Worm (Caenorhabditis elegans): ENCODE results near the gene plg-1.
A peak's percentile ranks its signal among the peaks of the same experiment; 100 is the strongest.

The plg-1 gene

DNA sequence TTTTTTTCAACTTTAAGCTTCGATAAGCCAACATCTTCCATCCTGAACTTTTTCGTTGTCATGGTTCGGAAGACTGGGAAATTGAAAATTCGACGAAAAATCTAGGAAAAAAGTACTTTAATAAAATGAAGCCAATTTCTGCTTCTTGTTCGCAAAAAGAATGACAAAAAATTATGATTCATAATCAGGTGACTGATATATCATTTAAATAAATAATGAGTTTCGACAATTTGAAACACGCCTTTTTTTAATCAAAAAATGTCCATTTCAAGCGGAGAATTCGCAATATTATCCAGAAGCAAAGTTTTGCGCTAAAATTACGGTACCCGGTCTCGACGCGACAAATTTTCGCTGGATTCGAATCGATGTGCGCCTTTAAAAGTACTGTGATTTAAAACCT, 6.9 kb upstream of the plg-1 start, which contains the start of gene F44E2.6:
F44E2.6 (minus strand) TSS at position 101 of the 400 bp plus-strand sequence.
- TF ChIP-seq dmd-4 (tag; optimal IDR thresholded peaks at IDR 0.05) (no peak), nhr-11 (tag; optimal IDR thresholded peaks at IDR 0.05) (no peak), ztf-4 (tag; optimal IDR thresholded peaks at IDR 0.05) (no peak), nhr-25 (tag; optimal IDR thresholded peaks at IDR 0.05) (no peak), ztf-11 (tag; optimal IDR thresholded peaks at IDR 0.05) (no peak), nhr-23 (tag; optimal IDR thresholded peaks at IDR 0.05) (no peak), ztf-1 (GFP tag; conservative IDR thresholded peaks at IDR 0.05) (no peak), ZK546.5 (tag; optimal IDR thresholded peaks at IDR 0.05) (no peak), ceh-82 (tag; optimal IDR thresholded peaks at IDR 0.05) (no peak), nhr-77 (tag; optimal IDR thresholded peaks at IDR 0.05) (no peak), aly-2 (tag; optimal IDR thresholded peaks at IDR 0.05) (no peak), lin-11 (tag; optimal IDR thresholded peaks at IDR 0.05) (no peak), crh-2 (tag; optimal IDR thresholded peaks at IDR 0.05) (no peak), nhr-6 (tag; optimal IDR thresholded peaks at IDR 0.05) (no peak), nhr-12 (tag; optimal IDR thresholded peaks at IDR 0.05) (no peak), alr-1 (tag; optimal IDR thresholded peaks at IDR 0.05) (no peak), lin-13 (GFP tag; optimal IDR thresholded peaks at IDR 0.05) (no peak)

DNA sequence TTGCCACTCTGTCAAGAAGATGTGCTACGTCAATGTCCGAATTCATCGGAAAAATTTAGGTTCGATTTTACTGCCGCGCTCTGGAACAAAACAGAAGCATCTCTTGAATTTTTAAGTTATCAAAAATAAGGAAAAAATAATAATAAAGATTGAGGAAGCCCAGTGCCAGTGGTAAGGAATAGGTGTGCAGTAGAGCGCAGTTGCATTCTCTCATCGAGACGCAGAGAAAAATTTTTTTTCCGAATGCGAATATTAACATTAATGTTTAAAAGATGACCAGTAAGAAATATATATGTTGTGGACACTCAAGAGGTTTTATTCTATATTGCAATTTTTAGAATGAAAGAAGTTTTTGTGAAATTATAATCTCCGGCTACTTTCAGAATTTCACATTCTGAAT, 4.3 kb upstream of the plg-1 start:
- TF ChIP-seq sma-3 (GFP tag; optimal IDR thresholded peaks at IDR 0.05), result peak; percentile 42
- no peak for TF ChIP-seq ceh-16 (tag; optimal IDR thresholded peaks at IDR 0.05)
- TF ChIP-seq ZK546.5 (tag; optimal IDR thresholded peaks at IDR 0.05), result no peak
- TF ChIP-seq lin-11 (tag; optimal IDR thresholded peaks at IDR 0.05), result no peak
- peak; percentile 78 for TF ChIP-seq unc-55 (GFP tag; optimal IDR thresholded peaks at IDR 0.05)
- TF ChIP-seq nhr-12 (tag; optimal IDR thresholded peaks at IDR 0.05), result no peak
- no peak for TF ChIP-seq ztf-11 (tag; optimal IDR thresholded peaks at IDR 0.05)
- TF ChIP-seq mab-5 (tag; optimal IDR thresholded peaks at IDR 0.05), result no peak
- TF ChIP-seq lsy-2 (tag; optimal IDR thresholded peaks at IDR 0.05), result peak in 1 of 2 experiments; percentile 73
- TF ChIP-seq aly-2 (tag; optimal IDR thresholded peaks at IDR 0.05), result no peak
- no peak for TF ChIP-seq nhr-21 (tag; optimal IDR thresholded peaks at IDR 0.05)
- TF ChIP-seq nhr-129 (tag; optimal IDR thresholded peaks at IDR 0.05), result no peak
- no peak for TF ChIP-seq Y55F3AM.14 (GFP tag; optimal IDR thresholded peaks at IDR 0.05)
- no peak for TF ChIP-seq unc-62 (GFP tag; optimal IDR thresholded peaks at IDR 0.05)
- TF ChIP-seq ztf-4 (tag; optimal IDR thresholded peaks at IDR 0.05), result no peak
- no peak for TF ChIP-seq lin-39 (tag; optimal IDR thresholded peaks at IDR 0.05)
- no peak for TF ChIP-seq nhr-237 (tag; optimal IDR thresholded peaks at IDR 0.05)
- peak; percentile 43 for TF ChIP-seq F13H6.1 (tag; optimal IDR thresholded peaks at IDR 0.05)
- peak; percentile 30 for TF ChIP-seq crh-2 (tag; optimal IDR thresholded peaks at IDR 0.05)
- TF ChIP-seq ceh-82 (tag; optimal IDR thresholded peaks at IDR 0.05), result no peak
- TF ChIP-seq fos-1 (tag; optimal IDR thresholded peaks at IDR 0.05), result peak; percentile 24
- TF ChIP-seq nhr-23 (tag; optimal IDR thresholded peaks at IDR 0.05), result no peak
- no peak for TF ChIP-seq zag-1 (tag; optimal IDR thresholded peaks at IDR 0.05)
- peak; percentile 16 for TF ChIP-seq sem-4 (tag; optimal IDR thresholded peaks at IDR 0.05)
- no peak for TF ChIP-seq dmd-4 (tag; optimal IDR thresholded peaks at IDR 0.05)
- no peak for TF ChIP-seq nhr-10 (tag; optimal IDR thresholded peaks at IDR 0.05)
- TF ChIP-seq skn-1 (tag; optimal IDR thresholded peaks at IDR 0.05), result no peak
- TF ChIP-seq mdl-1 (tag; optimal IDR thresholded peaks at IDR 0.05), result no peak
- peak; percentile 58 for TF ChIP-seq gmeb-1 (tag; optimal IDR thresholded peaks at IDR 0.05)
- no peak for TF ChIP-seq egl-27 (tag; optimal IDR thresholded peaks at IDR 0.05)
- TF ChIP-seq snpc-4 (tag; optimal IDR thresholded peaks at IDR 0.05), result no peak
- TF ChIP-seq lin-13 (GFP tag; optimal IDR thresholded peaks at IDR 0.05), result peak; percentile 34
- no peak for TF ChIP-seq alr-1 (tag; optimal IDR thresholded peaks at IDR 0.05)
- TF ChIP-seq C34F6.9 (tag; optimal IDR thresholded peaks at IDR 0.05), result peak; percentile 74
- TF ChIP-seq nhr-11 (tag; optimal IDR thresholded peaks at IDR 0.05), result no peak

ce11 chrIII:8848372-8848771, 3.7 kb upstream of the plg-1 start, which contains the start of gene F44E2.7:
Gene F44E2.7 (minus strand): TSS chrIII:8848472.
- TF ChIP-seq ama-1 (optimal IDR thresholded peaks at IDR 0.05) (no peak), gmeb-1 (tag; optimal IDR thresholded peaks at IDR 0.05) (no peak), mab-5 (tag; optimal IDR thresholded peaks at IDR 0.05) (no peak), nhr-25 (tag; optimal IDR thresholded peaks at IDR 0.05) (no peak), skn-1 (tag; optimal IDR thresholded peaks at IDR 0.05) (no peak), sma-3 (GFP tag; optimal IDR thresholded peaks at IDR 0.05) (no peak), ZK546.5 (tag; optimal IDR thresholded peaks at IDR 0.05) (no peak), ztf-1 (GFP tag; conservative IDR thresholded peaks at IDR 0.05) (no peak), elt-1 (tag; optimal IDR thresholded peaks at IDR 0.05) (no peak), ceh-82 (tag; optimal IDR thresholded peaks at IDR 0.05) (no peak), unc-55 (GFP tag; optimal IDR thresholded peaks at IDR 0.05) (no peak), ztf-4 (tag; optimal IDR thresholded peaks at IDR 0.05) (no peak), unc-39 (tag; optimal IDR thresholded peaks at IDR 0.05) (no peak), egl-27 (tag; optimal IDR thresholded peaks at IDR 0.05) (no peak), F13H6.1 (tag; optimal IDR thresholded peaks at IDR 0.05) (no peak), alr-1 (tag; optimal IDR thresholded peaks at IDR 0.05) (no peak), elt-3 (tag; optimal IDR thresholded peaks at IDR 0.05) (no peak)
